Fruit fly (Drosophila melanogaster): ENCODE measurements around the gene Col4a1.

DNA sequence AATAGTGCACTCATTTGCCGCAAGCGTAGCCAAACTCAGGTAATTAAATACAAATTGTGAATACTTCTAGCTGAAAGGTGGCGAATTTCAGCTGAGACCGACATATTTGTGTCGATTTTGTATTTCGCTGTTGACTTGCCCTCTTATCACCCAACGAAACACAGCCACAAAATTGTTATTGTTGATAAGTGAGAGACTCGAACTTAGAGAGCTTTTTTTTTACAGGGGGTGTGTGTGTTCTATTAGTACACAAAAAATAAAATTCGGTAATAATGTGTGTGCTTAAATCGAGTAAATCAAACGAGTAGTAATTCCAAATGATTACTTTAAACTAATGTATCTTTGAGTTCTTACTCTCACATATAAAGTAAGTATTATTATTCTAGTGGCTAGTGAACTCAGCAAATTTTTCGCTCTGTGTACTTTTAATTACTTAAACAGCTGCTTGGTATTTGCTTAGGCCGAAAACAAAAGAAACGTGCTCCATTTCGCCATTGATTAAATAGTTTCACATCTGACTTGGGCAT lies 31.6 kb downstream of the Col4a1 start:
- TF ChIP-seq psq (optimal IDR thresholded peaks at IDR 0.05) (no peak), Sin3A (optimal IDR thresholded peaks at IDR 0.05) (no peak)

Data from Kc167 (cell line).